Fruit fly (Drosophila melanogaster) whole organism, embryonic: ENCODE measurements around the gene mnd.
A peak's percentile ranks its signal among the peaks of the same experiment; 100 is the strongest.

ENCODE experiments used
- Aef1 ChIP-seq: fragments of 200-800 bp; sonication (Bioruptor generic); IDR thresholded peaks from 3 replicates; pipeline ENCODE4 v1.3.6; 2022; ENCODE audit warnings: missing biosample characterization, missing genetic modification characterization
- CG10654 ChIP-seq: fragments of 200-800 bp; sonication (Bioruptor generic); optimal IDR thresholded peaks from 2 replicates; lab custom pipeline; 2016; ENCODE audit warnings: missing biosample characterization, missing genetic modification characterization
- CG11093 ChIP-seq: fragments of 200-800 bp; sonication (Bioruptor generic); IDR thresholded peaks from 3 replicates; pipeline ENCODE4 v1.3.6; 2022; ENCODE audit warnings: missing biosample characterization, missing genetic modification characterization
- CG12659 ChIP-seq: fragments of 200-800 bp; sonication (Bioruptor generic); optimal IDR thresholded peaks from 3 replicates; lab custom pipeline; 2017; ENCODE audit warnings: mild to moderate bottlenecking, missing biosample characterization, missing genetic modification reagents, missing genetic modification characterization
- CG13123 ChIP-seq: fragments of 200-800 bp; sonication (Bioruptor generic); optimal IDR thresholded peaks from 2 replicates; lab custom pipeline; 2016; ENCODE audit warnings: missing biosample characterization, missing genetic modification characterization
- CG13894 ChIP-seq: fragments of 200-800 bp; sonication (Bioruptor generic); optimal IDR thresholded peaks from 3 replicates; lab custom pipeline; 2018; ENCODE audit warnings: missing biosample characterization, mild to moderate bottlenecking, missing genetic modification characterization, moderate library complexity
- CG14667 ChIP-seq: fragments of 200-800 bp; sonication (Bioruptor generic); IDR thresholded peaks from 2 replicates; pipeline ENCODE4 v1.3.6; 2022; ENCODE audit warnings: missing biosample characterization, missing genetic modification characterization
- CG14860 ChIP-seq: fragments of 200-800 bp; sonication (Bioruptor generic); IDR thresholded peaks from 3 replicates; pipeline ENCODE4 v1.3.6; 2022; ENCODE audit warnings: missing biosample characterization, missing genetic modification characterization; ENCODE audit not compliant: partially characterized antibody
- CG17612 ChIP-seq: fragments of 200-800 bp; sonication (Bioruptor generic); IDR thresholded peaks from 2 replicates; pipeline ENCODE4 v1.3.6; 2022; ENCODE audit warnings: missing biosample characterization, missing genetic modification characterization
- CG18619 ChIP-seq: fragments of 200-800 bp; sonication (Bioruptor generic); optimal IDR thresholded peaks from 3 replicates; lab custom pipeline; 2017; ENCODE audit warnings: missing biosample characterization, mild to moderate bottlenecking, missing genetic modification characterization
- CG30431 ChIP-seq: fragments of 200-800 bp; sonication (Bioruptor generic); optimal IDR thresholded peaks from 2 replicates; lab custom pipeline; 2017; ENCODE audit warnings: missing biosample characterization, missing genetic modification characterization
- CG34224 ChIP-seq: fragments of 200-800 bp; sonication (Bioruptor generic); IDR thresholded peaks from 3 replicates; pipeline ENCODE4 v1.3.6; 2022; ENCODE audit warnings: missing biosample characterization, missing genetic modification characterization; ENCODE audit not compliant: partially characterized antibody
- CG3995 ChIP-seq: fragments of 200-800 bp; sonication (Bioruptor generic); optimal IDR thresholded peaks from 3 replicates; lab custom pipeline; 2016; ENCODE audit warnings: missing biosample characterization, missing genetic modification characterization
- CG4360 ChIP-seq: fragments of 200-800 bp; sonication (Bioruptor generic); IDR thresholded peaks from 2 replicates; pipeline ENCODE4 v1.3.6; 2022; ENCODE audit warnings: missing biosample characterization, missing genetic modification characterization
- CG6765 ChIP-seq: fragments of 200-800 bp; sonication (Bioruptor generic); optimal IDR thresholded peaks from 3 replicates; lab custom pipeline; 2017; ENCODE audit warnings: missing biosample characterization, mild to moderate bottlenecking, missing genetic modification characterization
- CG7372 ChIP-seq: fragments of 200-800 bp; sonication (Bioruptor generic); IDR thresholded peaks from 2 replicates; pipeline ENCODE4 v1.3.6; 2022; ENCODE audit warnings: missing biosample characterization, missing genetic modification characterization
- CG8290 ChIP-seq, 3 experiments: fragments of 200-800 bp; sonication (Bioruptor generic); optimal IDR thresholded peaks; 2 replicates each; lab custom pipeline; 2016 to 2019; ENCODE audit warnings: missing biosample characterization in 3 of 3, missing genetic modification characterization in 3 of 3, mild to moderate bottlenecking in 2 of 3, moderate library complexity in 1 of 3
- CoRest ChIP-seq: fragments of 200-800 bp; sonication (Bioruptor generic); optimal IDR thresholded peaks from 3 replicates; lab custom pipeline; 2018; ENCODE audit warnings: missing biosample characterization, mild to moderate bottlenecking, missing genetic modification characterization, moderate library complexity
- CrebB ChIP-seq: fragments of 200-800 bp; sonication (Bioruptor generic); optimal IDR thresholded peaks from 3 replicates; lab custom pipeline; 2018; ENCODE audit warnings: missing biosample characterization, mild to moderate bottlenecking, missing genetic modification characterization
- Dip2 ChIP-seq: fragments of 200-800 bp; sonication (Bioruptor generic); IDR thresholded peaks from 2 replicates; pipeline ENCODE4 v1.3.6; 2022; ENCODE audit warnings: missing biosample characterization, missing genetic modification characterization
- ERR ChIP-seq: fragments of 200-800 bp; sonication (Bioruptor generic); optimal IDR thresholded peaks from 2 replicates; lab custom pipeline; 2016; ENCODE audit warnings: missing biosample characterization, missing genetic modification characterization
- MBD-R2 ChIP-seq: fragments of 200-800 bp; sonication (Bioruptor generic); IDR thresholded peaks from 2 replicates; pipeline ENCODE4 v1.3.6; 2022; ENCODE audit warnings: missing biosample characterization, missing genetic modification characterization
- MESR4 ChIP-seq: fragments of 200-800 bp; sonication (Bioruptor generic); optimal IDR thresholded peaks from 2 replicates; lab custom pipeline; 2018; ENCODE audit warnings: missing biosample characterization, mild to moderate bottlenecking, missing genetic modification characterization, moderate library complexity
- Mad ChIP-seq: fragments of 200-800 bp; sonication (Bioruptor generic); optimal IDR thresholded peaks from 2 replicates; lab custom pipeline; 2016; ENCODE audit warnings: missing biosample characterization, missing genetic modification characterization
- Oli ChIP-seq: fragments of 200-800 bp; sonication (Bioruptor generic); optimal IDR thresholded peaks from 2 replicates; lab custom pipeline; 2018; ENCODE audit warnings: missing biosample characterization, mild to moderate bottlenecking, missing genetic modification characterization, moderate library complexity
- Poxn ChIP-seq: fragments of 200-800 bp; sonication (Bioruptor generic); IDR thresholded peaks from 2 replicates; pipeline ENCODE4 v1.3.6; 2022; ENCODE audit warnings: missing biosample characterization, missing genetic modification characterization
- Ptx1 ChIP-seq: fragments of 200-800 bp; sonication (Bioruptor generic); IDR thresholded peaks from 2 replicates; pipeline ENCODE4 v1.3.6; 2022; ENCODE audit warnings: missing biosample characterization, missing genetic modification characterization
- Sox102F ChIP-seq: fragments of 200-800 bp; sonication (Bioruptor generic); optimal IDR thresholded peaks from 2 replicates; lab custom pipeline; 2018; ENCODE audit warnings: missing biosample characterization, mild to moderate bottlenecking, missing genetic modification characterization, moderate library complexity
- TFAM ChIP-seq: fragments of 200-800 bp; sonication (Bioruptor generic); optimal IDR thresholded peaks from 2 replicates; lab custom pipeline; 2017; ENCODE audit warnings: missing biosample characterization, missing genetic modification characterization, inconsistent platforms
- aop ChIP-seq: fragments of 200-800 bp; sonication (Bioruptor generic); IDR thresholded peaks from 2 replicates; pipeline ENCODE4 v1.3.6; 2022; ENCODE audit warnings: missing biosample characterization, missing genetic modification characterization
- ash1 ChIP-seq: fragments of 200-800 bp; sonication (Bioruptor generic); optimal IDR thresholded peaks from 2 replicates; lab custom pipeline; 2018; ENCODE audit warnings: missing biosample characterization, mild to moderate bottlenecking, missing genetic modification characterization
- bcd ChIP-seq: fragments of 200-800 bp; sonication (Bioruptor generic); optimal IDR thresholded peaks from 2 replicates; lab custom pipeline; 2017; ENCODE audit warnings: missing biosample characterization, mild to moderate bottlenecking, missing genetic modification characterization
- bsh ChIP-seq, 2 experiments: fragments of 200-800 bp; sonication (Bioruptor generic); optimal IDR thresholded peaks; 2 replicates each; lab custom pipeline; 2017 to 2018; ENCODE audit warnings: mild to moderate bottlenecking in 2 of 2, missing biosample characterization in 2 of 2, missing genetic modification characterization in 2 of 2, moderate library complexity in 1 of 2
- btn ChIP-seq: fragments of 200-800 bp; sonication (Bioruptor generic); optimal IDR thresholded peaks from 2 replicates; lab custom pipeline; 2016; ENCODE audit warnings: missing biosample characterization, missing genetic modification characterization
- chif ChIP-seq, 2 experiments: fragments of 200-800 bp; sonication (Bioruptor generic); optimal IDR thresholded peaks; 3 replicates each; lab custom pipeline; 2016; ENCODE audit warnings: missing biosample characterization in 2 of 2, missing genetic modification characterization in 2 of 2
- croc ChIP-seq: fragments of 200-800 bp; sonication (Bioruptor generic); conservative IDR thresholded peaks from 3 replicates; pipeline ENCODE4 v1.3.6; 2022; ENCODE audit warnings: missing biosample characterization, missing genetic modification characterization
- dm ChIP-seq: fragments of 200-800 bp; sonication (Bioruptor generic); optimal IDR thresholded peaks from 3 replicates; lab custom pipeline; 2016; ENCODE audit warnings: missing biosample characterization, missing genetic modification characterization
- dmrt11E ChIP-seq: fragments of 200-800 bp; sonication (Bioruptor generic); optimal IDR thresholded peaks from 3 replicates; lab custom pipeline; 2018; ENCODE audit warnings: missing biosample characterization, mild to moderate bottlenecking, missing genetic modification characterization, moderate library complexity
- fd102C ChIP-seq: fragments of 200-800 bp; sonication (Bioruptor generic); optimal IDR thresholded peaks from 2 replicates; lab custom pipeline; 2018; ENCODE audit warnings: missing biosample characterization, mild to moderate bottlenecking, missing genetic modification characterization, moderate library complexity
- gcm2 ChIP-seq: fragments of 200-800 bp; sonication (Bioruptor generic); optimal IDR thresholded peaks from 2 replicates; lab custom pipeline; 2016; ENCODE audit warnings: missing biosample characterization, missing genetic modification characterization
- grn ChIP-seq: fragments of 200-800 bp; sonication (Bioruptor generic); optimal IDR thresholded peaks from 3 replicates; lab custom pipeline; 2017; ENCODE audit warnings: missing biosample characterization, missing genetic modification characterization
- lov ChIP-seq, 2 experiments: fragments of 200-800 bp in 1 of 2; fragments of >200 bp in 1 of 2; sonication (Bioruptor generic) in 1 of 2; IDR thresholded peaks in 1 of 2; optimal IDR thresholded peaks in 1 of 2; 2 replicates in 1 of 2; 3 replicates in 1 of 2; pipeline versions ENCODE4 v1.3.6 to Lab custom; 2017 to 2022; ENCODE audit warnings: missing biosample characterization in 1 of 2, missing genetic modification characterization in 1 of 2
- nau ChIP-seq: fragments of 200-800 bp; sonication (Bioruptor generic); optimal IDR thresholded peaks from 3 replicates; lab custom pipeline; 2017; ENCODE audit warnings: missing biosample characterization, mild to moderate bottlenecking, missing genetic modification characterization, missing genetic modification reagents
- nmo ChIP-seq: fragments of 200-800 bp; sonication (Bioruptor generic); optimal IDR thresholded peaks from 2 replicates; lab custom pipeline; 2018; ENCODE audit warnings: missing biosample characterization, mild to moderate bottlenecking, missing genetic modification characterization, moderate library complexity
- pb ChIP-seq: fragments of 200-800 bp; sonication (Bioruptor generic); optimal IDR thresholded peaks from 3 replicates; lab custom pipeline; 2016; ENCODE audit warnings: missing biosample characterization, missing genetic modification characterization
- pita ChIP-seq: fragments of 200-800 bp; sonication (Bioruptor generic); optimal IDR thresholded peaks from 2 replicates; lab custom pipeline; 2017; ENCODE audit warnings: missing biosample characterization, mild to moderate bottlenecking, missing genetic modification characterization
- pzg ChIP-seq: fragments of 200-800 bp; sonication (Bioruptor generic); optimal IDR thresholded peaks from 3 replicates; lab custom pipeline; 2018; ENCODE audit warnings: missing biosample characterization, mild to moderate bottlenecking, missing genetic modification characterization, moderate library complexity
- stc ChIP-seq: fragments of 200-800 bp; sonication (Bioruptor generic); IDR thresholded peaks from 2 replicates; pipeline ENCODE4 v1.3.6; 2022; ENCODE audit warnings: missing biosample characterization, missing genetic modification characterization
- unpg ChIP-seq: fragments of 200-800 bp; sonication (Bioruptor generic); optimal IDR thresholded peaks from 3 replicates; lab custom pipeline; 2018; ENCODE audit warnings: missing biosample characterization, mild to moderate bottlenecking, missing genetic modification characterization, moderate library complexity
- usp ChIP-seq: fragments of >200 bp; optimal IDR thresholded peaks from 2 replicates; lab custom pipeline; 2017; ENCODE audit warnings: missing biosample characterization, missing genetic modification characterization

Gene mnd

DNA sequence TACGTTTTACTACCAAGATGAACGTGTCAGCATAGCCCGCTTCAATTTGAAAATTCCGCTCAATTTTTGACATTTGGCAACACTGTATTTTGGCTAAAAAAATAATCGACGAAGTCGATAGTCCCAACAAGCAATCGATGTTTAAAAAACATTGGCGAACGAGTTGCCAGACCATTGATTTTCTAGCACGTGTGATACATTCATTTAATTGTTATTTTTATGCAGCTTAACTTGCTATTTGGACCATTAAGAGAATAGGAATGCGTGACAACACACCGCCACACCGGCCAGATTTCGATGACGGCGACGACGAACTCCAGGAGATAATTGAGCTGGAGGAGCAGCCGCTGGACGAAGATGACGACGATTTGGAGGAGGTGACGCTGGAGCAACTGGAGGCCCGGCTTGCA lies 2.2 kb upstream of the mnd start, which contains the start of gene CG5114 (continued):
- TF ChIP-seq CG6765 (GFP tag; lab: Kevin White, UChicago) (no peak), grn (GFP tag; lab: Kevin White, UChicago) (no peak), CG7372 (GFP tag; lab: Robert Waterston, UW) (no peak), ash1 (GFP tag; lab: Kevin White, UChicago) (no peak), CoRest (peak; percentile 45), nmo (GFP tag; lab: Kevin White, UChicago) (peak; percentile 66), CG13123 (GFP tag; lab: Kevin White, UChicago) (no peak), ERR (GFP tag; lab: Kevin White, UChicago) (peak; percentile 66), CG3995 (GFP tag; lab: Kevin White, UChicago) (peak; percentile 74), CG34224 (GFP tag; lab: Robert Waterston, UW) (peak; percentile 93), Poxn (GFP tag; lab: Robert Waterston, UW) (no peak), stc (GFP tag; lab: Robert Waterston, UW) (no peak), dm (GFP tag; lab: Kevin White, UChicago) (peak; percentile 99), pb (GFP tag; lab: Kevin White, UChicago) (no peak), CG12659 (GFP tag; lab: Kevin White, UChicago) (peak; percentile 63), fd102C (no peak), usp (no peak), nau (GFP tag; lab: Kevin White, UChicago) (no peak), chif (GFP tag; optimal IDR thresholded peaks at IDR 0.05; lab: Kevin White, UChicago) (peak; percentile 25 to 51), CG30431 (GFP tag; lab: Kevin White, UChicago) (no peak), Dip2 (GFP tag; lab: Robert Waterston, UW) (no peak), bsh (GFP tag; optimal IDR thresholded peaks at IDR 0.05; lab: Kevin White, UChicago) (peak in 1 of 2 experiments; percentile 17), CG17612 (GFP tag; lab: Robert Waterston, UW) (no peak), Ptx1 (GFP tag; lab: Robert Waterston, UW) (no peak), aop (GFP tag; lab: Robert Waterston, UW) (no peak), CG8290 (GFP tag; optimal IDR thresholded peaks at IDR 0.05; lab: Kevin White, UChicago) (no peak), CG8290 (tag; optimal IDR thresholded peaks at IDR 0.05; lab: Kevin White, UChicago) (peak in 1 of 2 experiments; percentile 83), croc (GFP tag; lab: Robert Waterston, UW) (no peak), CG4360 (GFP tag; lab: Robert Waterston, UW) (no peak), CG13894 (peak; percentile 65), CG14667 (GFP tag; lab: Robert Waterston, UW) (no peak), Sox102F (peak; percentile 14), CG18619 (GFP tag; lab: Kevin White, UChicago) (no peak), CG14860 (GFP tag; lab: Robert Waterston, UW) (peak; percentile 67; the same call in 2 of the 3 replicates), CG11093 (GFP tag; lab: Robert Waterston, UW) (no peak), bcd (GFP tag; lab: Kevin White, UChicago) (no peak), Aef1 (GFP tag; lab: Robert Waterston, UW) (no peak), pita (GFP tag; lab: Kevin White, UChicago) (no peak), MESR4 (GFP tag; lab: Kevin White, UChicago) (peak; percentile 88), lov (optimal IDR thresholded peaks at IDR 0.05; lab: Kevin White, UChicago) (no peak), lov (GFP tag; IDR thresholded peaks at IDR 0.05; lab: Robert Waterston, UW) (no peak), dmrt11E (tag; lab: Kevin White, UChicago) (peak; percentile 1), btn (no peak), gcm2 (GFP tag; lab: Kevin White, UChicago) (peak; percentile 34), pzg (GFP tag; lab: Kevin White, UChicago) (peak; percentile 96), Oli (tag; lab: Kevin White, UChicago) (no peak), TFAM (GFP tag; lab: Kevin White, UChicago) (no peak), unpg (peak; percentile 31), CG10654 (GFP tag; lab: Kevin White, UChicago) (no peak), CrebB (tag; lab: Kevin White, UChicago) (peak; percentile 55), MBD-R2 (GFP tag; lab: Robert Waterston, UW) (peak; percentile 89), Mad (GFP tag; lab: Kevin White, UChicago) (peak; percentile 43)
